Fruit fly (Drosophila melanogaster): ENCODE measurements around the gene hzg.

The hzg gene

dm6 chr3L:16045831-16046336 is 41.3 kb upstream of the hzg start (continued):
- peak; percentile 67 for TF ChIP-seq toy (GFP tag; IDR thresholded peaks at IDR 0.05)
- TF ChIP-seq so (GFP tag; IDR thresholded peaks at IDR 0.05) = peak; percentile 92
- peak; percentile 95 for TF ChIP-seq run (tag; optimal IDR thresholded peaks at IDR 0.05)
- TF ChIP-seq chinmo (GFP tag; IDR thresholded peaks at IDR 0.05; ENCODE audit: partially characterized antibody) = no peak
- peak; percentile 82 for TF ChIP-seq CG4424 (GFP tag; optimal IDR thresholded peaks at IDR 0.05)
- peak; percentile 87 for TF ChIP-seq Camta (GFP tag; optimal IDR thresholded peaks at IDR 0.05)
- peak; percentile 74; the same call in 1 of the 2 replicates for TF ChIP-seq CG10321 (GFP tag; IDR thresholded peaks at IDR 0.05)
- TF ChIP-seq caup (GFP tag; optimal IDR thresholded peaks at IDR 0.05; ENCODE audit: severe bottlenecking) = peak; percentile 92
- peak; percentile 78 for TF ChIP-seq sim (GFP tag; IDR thresholded peaks at IDR 0.05)
- TF ChIP-seq gsb-n (tag; optimal IDR thresholded peaks at IDR 0.05) = peak; percentile 95
- TF ChIP-seq en (GFP tag; optimal IDR thresholded peaks at IDR 0.05) = peak; percentile 84
- TF ChIP-seq GATAe (GFP tag; conservative IDR thresholded peaks at IDR 0.05) = peak; percentile 63; the same call in 1 of the 2 replicates
- no peak for TF ChIP-seq hb (GFP tag; IDR thresholded peaks at IDR 0.05; ENCODE audit: partially characterized antibody)
- no peak for TF ChIP-seq vnd (GFP tag; IDR thresholded peaks at IDR 0.05; ENCODE audit: partially characterized antibody)
- no peak for TF ChIP-seq knrl (GFP tag; IDR thresholded peaks at IDR 0.05; ENCODE audit: partially characterized antibody)
- TF ChIP-seq NK7.1 (GFP tag; optimal IDR thresholded peaks at IDR 0.05) = peak; percentile 88
- TF ChIP-seq CG7786 (GFP tag; optimal IDR thresholded peaks at IDR 0.05) = peak; percentile 91
- peak; percentile 90 for TF ChIP-seq CG32767 (GFP tag; IDR thresholded peaks at IDR 0.05)
- TF ChIP-seq CG8765 (GFP tag; IDR thresholded peaks at IDR 0.05) = peak; percentile 74
- TF ChIP-seq Sin3A (optimal IDR thresholded peaks at IDR 0.05) = no peak
- TF ChIP-seq tin (GFP tag; optimal IDR thresholded peaks at IDR 0.05) = peak; percentile 86
- no peak for TF ChIP-seq Kr (GFP tag; optimal IDR thresholded peaks at IDR 0.05)
- peak; percentile 94 for TF ChIP-seq CG12219 (GFP tag; optimal IDR thresholded peaks at IDR 0.05)
- TF ChIP-seq pho (GFP tag; optimal IDR thresholded peaks at IDR 0.05) = peak; percentile 92
- TF ChIP-seq CG30431 (GFP tag; optimal IDR thresholded peaks at IDR 0.05) = peak; percentile 75
- TF ChIP-seq Dll (GFP tag; IDR thresholded peaks at IDR 0.05; ENCODE audit: partially characterized antibody) = no peak
- peak; percentile 68 for TF ChIP-seq sug (tag; optimal IDR thresholded peaks at IDR 0.05)
- peak; percentile 70 for TF ChIP-seq CG43689 (GFP tag; IDR thresholded peaks at IDR 0.05)
- TF ChIP-seq Sox100B (GFP tag; optimal IDR thresholded peaks at IDR 0.05) = peak; percentile 89
- peak; percentile 74 for TF ChIP-seq croc (GFP tag; conservative IDR thresholded peaks at IDR 0.05)
- TF ChIP-seq shn (GFP tag; optimal IDR thresholded peaks at IDR 0.05) = peak; percentile 75
- peak; percentile 72; the same call in 1 of the 2 replicates for TF ChIP-seq CG4360 (GFP tag; IDR thresholded peaks at IDR 0.05)
- TF ChIP-seq CG13775 (GFP tag; optimal IDR thresholded peaks at IDR 0.05) = peak; percentile 82
- peak; percentile 89 for TF ChIP-seq nom (GFP tag; optimal IDR thresholded peaks at IDR 0.05)
- peak; percentile 86 for TF ChIP-seq btn (GFP tag; optimal IDR thresholded peaks at IDR 0.05)
- peak; percentile 96 for TF ChIP-seq Xrp1 (GFP tag; IDR thresholded peaks at IDR 0.05)
- TF ChIP-seq twi (tag; optimal IDR thresholded peaks at IDR 0.05) = peak; percentile 69
- peak; percentile 92 for TF ChIP-seq CG8924 (tag; optimal IDR thresholded peaks at IDR 0.05)
- TF ChIP-seq ewg (GFP tag; optimal IDR thresholded peaks at IDR 0.05) = peak; percentile 89
- peak; percentile 75 for TF ChIP-seq wek (GFP tag; optimal IDR thresholded peaks at IDR 0.05)
- peak; percentile 69; the same call in 1 of the 2 replicates for TF ChIP-seq Lim3 (GFP tag; IDR thresholded peaks at IDR 0.05)
- peak; percentile 93 for TF ChIP-seq Hand (GFP tag; optimal IDR thresholded peaks at IDR 0.05)
- peak; percentile 83 for TF ChIP-seq Nf-YB (GFP tag; optimal IDR thresholded peaks at IDR 0.05)
- peak; percentile 97 for TF ChIP-seq Med (GFP tag)
- peak; percentile 83 for TF ChIP-seq cg (GFP tag; optimal IDR thresholded peaks at IDR 0.05)
- TF ChIP-seq nerfin-1 (tag; optimal IDR thresholded peaks at IDR 0.05) = peak; percentile 92
- TF ChIP-seq CG10462 (GFP tag; optimal IDR thresholded peaks at IDR 0.05) = peak; percentile 86
- TF ChIP-seq B-H1 (GFP tag; IDR thresholded peaks at IDR 0.05) = peak; percentile 90
- TF ChIP-seq CG4404 (GFP tag; IDR thresholded peaks at IDR 0.05) = peak; percentile 72
- peak; percentile 97 for TF ChIP-seq CG2712 (tag; optimal IDR thresholded peaks at IDR 0.05)
